Fruit fly (Drosophila melanogaster) whole organism, embryonic: ENCODE data around the gene Gnpat.
A peak's percentile ranks its signal among the peaks of the same experiment; 100 is the strongest.

Experiments used
- Atf6 ChIP-seq: fragments of 200-800 bp; sonication (Bioruptor generic); IDR thresholded peaks from 2 replicates; pipeline ENCODE4 v1.3.6; 2022; ENCODE audit warnings: missing biosample characterization, missing genetic modification characterization
- Awh ChIP-seq: fragments of 200-800 bp; sonication (Bioruptor generic); IDR thresholded peaks from 2 replicates; pipeline ENCODE4, ENCODE4 v1.3.6; 2022; ENCODE audit warnings: missing biosample characterization, missing genetic modification characterization
- C15 ChIP-seq: fragments of 200-800 bp; sonication (Bioruptor generic); IDR thresholded peaks from 3 replicates; pipeline ENCODE4 v1.3.6; 2022; ENCODE audit warnings: missing biosample characterization, missing genetic modification characterization
- CG10274 ChIP-seq: fragments of 200-800 bp; sonication (Bioruptor generic); optimal IDR thresholded peaks from 3 replicates; lab custom pipeline; 2017; ENCODE audit warnings: missing biosample characterization, mild to moderate bottlenecking, missing genetic modification characterization
- CG10565 ChIP-seq: fragments of 200-800 bp; sonication (Bioruptor generic); optimal IDR thresholded peaks from 3 replicates; lab custom pipeline; 2016; ENCODE audit warnings: missing biosample characterization, mild to moderate bottlenecking, missing genetic modification characterization
- CG12219 ChIP-seq: fragments of 200-800 bp; sonication (Bioruptor generic); optimal IDR thresholded peaks from 3 replicates; lab custom pipeline; 2018; ENCODE audit warnings: missing biosample characterization, mild to moderate bottlenecking, missing genetic modification characterization
- CG12769 ChIP-seq: fragments of 200-800 bp; sonication (Bioruptor generic); optimal IDR thresholded peaks from 2 replicates; lab custom pipeline; 2019; ENCODE audit warnings: missing biosample characterization, mild to moderate bottlenecking, missing genetic modification characterization, moderate library complexity
- CG13287 ChIP-seq: fragments of 200-800 bp; sonication (Bioruptor generic); IDR thresholded peaks from 2 replicates; pipeline ENCODE4 v1.3.6; 2022; ENCODE audit warnings: missing biosample characterization, missing genetic modification characterization; ENCODE audit not compliant: partially characterized antibody
- CG14014 ChIP-seq: fragments of 200-800 bp; sonication (Bioruptor generic); IDR thresholded peaks from 2 replicates; pipeline ENCODE4 v1.3.6; 2022; ENCODE audit warnings: missing biosample characterization, missing genetic modification characterization
- CG14441 ChIP-seq: fragments of 200-800 bp; sonication (Bioruptor generic); IDR thresholded peaks from 2 replicates; pipeline ENCODE4 v1.3.6; 2022; ENCODE audit warnings: missing biosample characterization, missing genetic modification characterization
- CG15479 ChIP-seq: fragments of 200-800 bp; sonication (Bioruptor generic); optimal IDR thresholded peaks from 3 replicates; lab custom pipeline; 2019; ENCODE audit warnings: missing biosample characterization, mild to moderate bottlenecking, missing genetic modification characterization, moderate library complexity
- CG1603 ChIP-seq: fragments of 200-800 bp; sonication (Bioruptor generic); optimal IDR thresholded peaks from 2 replicates; lab custom pipeline; 2019; ENCODE audit warnings: missing biosample characterization, mild to moderate bottlenecking, missing genetic modification characterization, moderate library complexity
- CG17385 ChIP-seq: fragments of 200-800 bp; sonication (Bioruptor generic); optimal IDR thresholded peaks from 3 replicates; lab custom pipeline; 2018; ENCODE audit warnings: missing biosample characterization, mild to moderate bottlenecking, missing genetic modification characterization
- CG18599 ChIP-seq: fragments of 200-800 bp; sonication (Bioruptor generic); optimal IDR thresholded peaks from 3 replicates; lab custom pipeline; 2017; ENCODE audit warnings: missing biosample characterization, missing genetic modification characterization, mild to moderate bottlenecking, moderate library complexity, missing genetic modification reagents
- CG2129 ChIP-seq: fragments of 200-800 bp; sonication (Bioruptor generic); IDR thresholded peaks from 2 replicates; pipeline ENCODE4 v1.3.6; 2022; ENCODE audit warnings: missing biosample characterization, missing genetic modification characterization; ENCODE audit not compliant: partially characterized antibody
- CG2199 ChIP-seq: fragments of 200-800 bp; sonication (Bioruptor generic); IDR thresholded peaks from 3 replicates; pipeline ENCODE4 v1.3.6; 2022; ENCODE audit warnings: missing biosample characterization, missing genetic modification characterization
- CG32772 ChIP-seq: fragments of 200-800 bp; sonication (Bioruptor generic); IDR thresholded peaks from 2 replicates; pipeline ENCODE4 v1.3.6; 2022; ENCODE audit warnings: missing biosample characterization, missing genetic modification characterization
- CG3281 ChIP-seq: fragments of 200-800 bp; sonication (Bioruptor generic); optimal IDR thresholded peaks from 3 replicates; lab custom pipeline; 2017; ENCODE audit warnings: missing biosample characterization, mild to moderate bottlenecking, missing genetic modification characterization
- CG3407 ChIP-seq: fragments of 200-800 bp; sonication (Bioruptor generic); optimal IDR thresholded peaks from 2 replicates; lab custom pipeline; 2018; ENCODE audit warnings: missing biosample characterization, mild to moderate bottlenecking, missing genetic modification characterization
- CG6272 ChIP-seq: fragments of 200-800 bp; sonication (Bioruptor generic); IDR thresholded peaks from 2 replicates; pipeline ENCODE4 v1.3.6; 2022; ENCODE audit warnings: missing biosample characterization, missing genetic modification characterization
- CG7928 ChIP-seq: fragments of 200-800 bp; sonication (Bioruptor generic); optimal IDR thresholded peaks from 2 replicates; lab custom pipeline; 2017; ENCODE audit warnings: missing biosample characterization, mild to moderate bottlenecking, missing genetic modification characterization
- CG8089 ChIP-seq: fragments of 200-800 bp; sonication (Bioruptor generic); optimal IDR thresholded peaks from 3 replicates; lab custom pipeline; 2016; ENCODE audit warnings: missing biosample characterization, missing genetic modification characterization
- CG9437 ChIP-seq: fragments of 200-800 bp; sonication (Bioruptor generic); optimal IDR thresholded peaks from 2 replicates; lab custom pipeline; 2018; ENCODE audit warnings: missing biosample characterization, mild to moderate bottlenecking, missing genetic modification characterization
- CG9609 ChIP-seq: fragments of 200-800 bp; sonication (Bioruptor generic); optimal IDR thresholded peaks from 3 replicates; lab custom pipeline; 2016; ENCODE audit warnings: missing biosample characterization, missing genetic modification characterization
- CG9797 ChIP-seq: fragments of 200-800 bp; sonication (Bioruptor generic); optimal IDR thresholded peaks from 3 replicates; lab custom pipeline; 2018; ENCODE audit warnings: missing biosample characterization, mild to moderate bottlenecking, missing genetic modification characterization
- Dfd ChIP-seq, 2 experiments: fragments of >200 bp; optimal IDR thresholded peaks; 2 replicates each; lab custom pipeline; 2017; ENCODE audit warnings: missing biosample characterization in 2 of 2, missing genetic modification characterization in 2 of 2
- E2f1 ChIP-seq: fragments of 200-800 bp; sonication (Bioruptor generic); IDR thresholded peaks from 2 replicates; pipeline ENCODE4 v1.3.6; 2022; ENCODE audit warnings: missing biosample characterization, missing genetic modification characterization
- Elba2 ChIP-seq: fragments of 200-800 bp; sonication (Bioruptor generic); optimal IDR thresholded peaks from 3 replicates; lab custom pipeline; 2016; ENCODE audit warnings: missing biosample characterization, missing genetic modification characterization
- Hey ChIP-seq: fragments of 200-800 bp; sonication (Bioruptor generic); optimal IDR thresholded peaks from 3 replicates; lab custom pipeline; 2018; ENCODE audit warnings: missing biosample characterization, mild to moderate bottlenecking, missing genetic modification characterization
- Taf1 ChIP-seq: fragments of 200-800 bp; sonication (Bioruptor generic); IDR thresholded peaks from 2 replicates; pipeline ENCODE4 v1.3.6; 2022; ENCODE audit warnings: missing biosample characterization, missing genetic modification characterization
- ash1 ChIP-seq: fragments of 200-800 bp; sonication (Bioruptor generic); optimal IDR thresholded peaks from 2 replicates; lab custom pipeline; 2018; ENCODE audit warnings: missing biosample characterization, mild to moderate bottlenecking, missing genetic modification characterization
- chinmo ChIP-seq: fragments of 200-800 bp; sonication (Bioruptor generic); IDR thresholded peaks from 4 replicates; pipeline ENCODE4 v1.3.6; 2022; ENCODE audit warnings: missing biosample characterization, missing genetic modification characterization; ENCODE audit not compliant: partially characterized antibody
- crc ChIP-seq: fragments of 200-800 bp; sonication (Bioruptor generic); optimal IDR thresholded peaks from 2 replicates; lab custom pipeline; 2016; ENCODE audit warnings: missing biosample characterization, missing genetic modification characterization
- danr ChIP-seq: fragments of 200-800 bp; sonication (Bioruptor generic); IDR thresholded peaks from 2 replicates; pipeline ENCODE4 v1.3.6; 2022; ENCODE audit warnings: missing biosample characterization, missing genetic modification characterization
- dm ChIP-seq: fragments of 200-800 bp; sonication (Bioruptor generic); optimal IDR thresholded peaks from 3 replicates; lab custom pipeline; 2016; ENCODE audit warnings: missing biosample characterization, missing genetic modification characterization
- exex ChIP-seq: fragments of 200-800 bp; sonication (Bioruptor generic); optimal IDR thresholded peaks from 4 replicates; lab custom pipeline; 2018; ENCODE audit warnings: missing biosample characterization, mild to moderate bottlenecking, missing genetic modification characterization, moderate library complexity
- eyg ChIP-seq: fragments of 200-800 bp; sonication (Bioruptor generic); optimal IDR thresholded peaks from 3 replicates; lab custom pipeline; 2016; ENCODE audit warnings: missing biosample characterization, missing genetic modification characterization
- fd96Cb ChIP-seq: fragments of 200-800 bp; sonication (Bioruptor generic); optimal IDR thresholded peaks from 2 replicates; lab custom pipeline; 2018; ENCODE audit warnings: missing biosample characterization, mild to moderate bottlenecking, missing genetic modification characterization, moderate library complexity
- gfzf ChIP-seq: fragments of 200-800 bp; sonication (Bioruptor generic); optimal IDR thresholded peaks from 2 replicates; lab custom pipeline; 2016; ENCODE audit warnings: missing biosample characterization, mild to moderate bottlenecking, missing genetic modification characterization, moderate library complexity
- hb ChIP-seq: fragments of 200-800 bp; sonication (Bioruptor generic); IDR thresholded peaks from 3 replicates; pipeline ENCODE4 v1.3.6; 2022; ENCODE audit warnings: missing biosample characterization, missing genetic modification characterization; ENCODE audit not compliant: partially characterized antibody
- kni ChIP-seq: fragments of 200-800 bp; sonication (Bioruptor generic); optimal IDR thresholded peaks from 3 replicates; lab custom pipeline; 2017; ENCODE audit warnings: mild to moderate bottlenecking, missing biosample characterization, missing genetic modification reagents, missing genetic modification characterization
- oc ChIP-seq: fragments of 200-800 bp; sonication (Bioruptor generic); optimal IDR thresholded peaks from 2 replicates; lab custom pipeline; 2018; ENCODE audit warnings: missing biosample characterization, mild to moderate bottlenecking, missing genetic modification characterization, moderate library complexity
- pho ChIP-seq: fragments of 200-800 bp; sonication (Bioruptor generic); optimal IDR thresholded peaks from 2 replicates; lab custom pipeline; 2016; ENCODE audit warnings: missing biosample characterization, missing genetic modification characterization
- ranshi ChIP-seq: fragments of 200-800 bp; sonication (Bioruptor generic); IDR thresholded peaks from 2 replicates; pipeline ENCODE4 v1.3.6; 2022; ENCODE audit warnings: missing biosample characterization, missing genetic modification characterization
- row ChIP-seq: fragments of 200-800 bp; sonication (Bioruptor generic); IDR thresholded peaks from 3 replicates; pipeline ENCODE4 v1.3.6; 2022; ENCODE audit warnings: missing biosample characterization, missing genetic modification characterization
- sens ChIP-seq: fragments of 200-800 bp; sonication (Bioruptor generic); peaks from one replicate; lab custom pipeline; 2016; ENCODE audit warnings: missing biosample characterization, missing genetic modification characterization
- zen ChIP-seq: fragments of 200-800 bp; sonication (Bioruptor generic); optimal IDR thresholded peaks from 3 replicates; lab custom pipeline; 2018; ENCODE audit warnings: missing biosample characterization, mild to moderate bottlenecking, missing genetic modification characterization, moderate library complexity

Gene Gnpat

dm6 chr3R:25472635-25473552 is 17.8 kb downstream of the Gnpat start, which contains the start of the genes Fur1 and Vps33B (continued):
- TF ChIP-seq fd96Cb (tag; lab: Kevin White, UChicago) (peak; percentile 96), C15 (GFP tag; lab: Robert Waterston, UW) (peak; percentile 86), CG3407 (GFP tag; lab: Kevin White, UChicago) (peak; percentile 92), crc (GFP tag; lab: Kevin White, UChicago) (peak; percentile 96), CG3281 (GFP tag; lab: Kevin White, UChicago) (peak; percentile 96), CG9437 (GFP tag; lab: Kevin White, UChicago) (peak; percentile 94), Awh (GFP tag; lab: Robert Waterston, UW) (peak; percentile 93), zen (peak; percentile 96), CG2129 (GFP tag; lab: Robert Waterston, UW) (peak; percentile 45), CG10565 (peak; percentile 92), danr (GFP tag; lab: Robert Waterston, UW) (peak; percentile 86), CG10274 (GFP tag; lab: Kevin White, UChicago) (peak; percentile 89), CG8089 (GFP tag; lab: Kevin White, UChicago) (peak; percentile 98), CG7928 (GFP tag; lab: Kevin White, UChicago) (peak; percentile 78), CG14014 (GFP tag; lab: Robert Waterston, UW) (peak; percentile 94), CG9797 (peak; percentile 61), CG9609 (GFP tag; lab: Kevin White, UChicago) (peak; percentile 98), dm (GFP tag; lab: Kevin White, UChicago) (peak; percentile 96), oc (tag; lab: Kevin White, UChicago) (peak; percentile 92), CG12219 (GFP tag; lab: Kevin White, UChicago) (peak; percentile 96), gfzf (GFP tag; lab: Kevin White, UChicago) (peak; percentile 43), chinmo (peak; percentile 85), row (peak; percentile 98)
- TF ChIP-seq, all 482 proteins: peak for 455

dm6 chr3R:25471853-25472634 is 18.7 kb downstream of the Gnpat start:
- no peak for TF ChIP-seq E2f1 (GFP tag; lab: Robert Waterston, UW)
- no peak for TF ChIP-seq pho (GFP tag; lab: Kevin White, UChicago)
- TF ChIP-seq CG2199 (GFP tag; lab: Robert Waterston, UW) = peak; percentile 73; the same call in 1 of the 3 replicates
- TF ChIP-seq kni (GFP tag; lab: Kevin White, UChicago) = no peak
- TF ChIP-seq CG1603 (tag; lab: Kevin White, UChicago) = no peak
- peak; percentile 55 for TF ChIP-seq CG17385 (GFP tag; lab: Kevin White, UChicago)
- no peak for TF ChIP-seq CG13287 (GFP tag; lab: Robert Waterston, UW)
- TF ChIP-seq sens (GFP tag; lab: Kevin White, UChicago) = peak; percentile 58
- no peak for TF ChIP-seq exex (tag; lab: Kevin White, UChicago)
- no peak for TF ChIP-seq CG12769 (tag; lab: Kevin White, UChicago)
- TF ChIP-seq Atf6 (GFP tag; lab: Robert Waterston, UW) = no peak
- TF ChIP-seq CG14441 = no peak
- no peak for TF ChIP-seq Dfd (GFP tag; optimal IDR thresholded peaks at IDR 0.05; lab: Kevin White, UChicago)
- 0 out of 4 replicates have a peak, but pooled peaks have one; percentile 6 for TF ChIP-seq chinmo
- no peak for TF ChIP-seq Taf1 (GFP tag; lab: Robert Waterston, UW)
- TF ChIP-seq CG32772 (GFP tag; lab: Robert Waterston, UW) = no peak
- no peak for TF ChIP-seq CG6272 (GFP tag; lab: Robert Waterston, UW)
- TF ChIP-seq ash1 = no peak
- no peak for TF ChIP-seq ranshi (GFP tag; lab: Robert Waterston, UW)
- no peak for TF ChIP-seq eyg
- TF ChIP-seq CG18599 (GFP tag; lab: Kevin White, UChicago) = no peak
- no peak for TF ChIP-seq Hey
- TF ChIP-seq CG15479 (GFP tag; lab: Kevin White, UChicago) = peak; percentile 66
- peak; percentile 76 for TF ChIP-seq Elba2 (GFP tag; lab: Kevin White, UChicago)
- TF ChIP-seq hb (GFP tag; lab: Robert Waterston, UW) = no peak
